Worm (Caenorhabditis elegans) whole organism, L2 larva: ENCODE measurements around the gene acox-1.5.
A peak's percentile ranks its signal among the peaks of the same experiment; 100 is the strongest.

Source experiments
- C34F6.9 ChIP-seq: fragments of 150-350 bp; optimal IDR thresholded peaks from 2 replicates; lab custom pipeline; 2014; ENCODE audit warnings: missing biosample characterization, missing genetic modification characterization
- F13H6.1 ChIP-seq: sonication (generic microtip); optimal IDR thresholded peaks from 2 replicates; lab custom pipeline; 2016; ENCODE audit warnings: missing genetic modification characterization, missing compliant biosample characterization
- Y55F3AM.14 ChIP-seq: fragments of 200-800 bp; sonication (Bioruptor generic); optimal IDR thresholded peaks from 2 replicates; lab custom pipeline; 2018; ENCODE audit warnings: mild to moderate bottlenecking, missing genetic modification characterization, missing compliant biosample characterization
- ZK546.5 ChIP-seq: sonication (generic microtip); optimal IDR thresholded peaks from 2 replicates; lab custom pipeline; 2017; ENCODE audit warnings: missing biosample characterization, missing genetic modification characterization
- alr-1 ChIP-seq: fragments of 150-350 bp; optimal IDR thresholded peaks from 2 replicates; lab custom pipeline; 2014; ENCODE audit warnings: missing biosample characterization, missing genetic modification characterization
- ama-1 ChIP-seq: fragments of 150-350 bp; optimal IDR thresholded peaks from 2 replicates; lab custom pipeline; 2018; ENCODE audit warnings: inconsistent platforms
- blmp-1 ChIP-seq: sonication (generic microtip); optimal IDR thresholded peaks from 2 replicates; lab custom pipeline; 2017; ENCODE audit warnings: missing genetic modification characterization, mild to moderate bottlenecking, missing compliant biosample characterization, antibody characterized with exemption, moderate library complexity; ENCODE audit not compliant: insufficient read depth
- ceh-16 ChIP-seq: fragments of 150-350 bp; optimal IDR thresholded peaks from 2 replicates; lab custom pipeline; 2014; ENCODE audit warnings: missing biosample characterization, missing genetic modification characterization
- ceh-82 ChIP-seq: fragments of 150-350 bp; optimal IDR thresholded peaks from 2 replicates; lab custom pipeline; 2014; ENCODE audit warnings: missing biosample characterization, missing genetic modification characterization
- crh-2 ChIP-seq: sonication (generic microtip); optimal IDR thresholded peaks from 2 replicates; lab custom pipeline; 2017; ENCODE audit warnings: missing biosample characterization, missing genetic modification characterization
- egl-27 ChIP-seq: sonication (generic microtip); optimal IDR thresholded peaks from 3 replicates; lab custom pipeline; 2017; ENCODE audit warnings: missing biosample characterization, missing genetic modification reagents, missing genetic modification characterization
- elt-1 ChIP-seq: fragments of 150-350 bp; optimal IDR thresholded peaks from 2 replicates; lab custom pipeline; 2014; ENCODE audit warnings: missing biosample characterization, missing genetic modification characterization
- elt-3 ChIP-seq: sonication (generic microtip); optimal IDR thresholded peaks from 2 replicates; lab custom pipeline; 2017; ENCODE audit warnings: missing biosample characterization, missing genetic modification characterization
- fos-1 ChIP-seq: fragments of 150-350 bp; optimal IDR thresholded peaks from 2 replicates; lab custom pipeline; 2014; ENCODE audit warnings: missing biosample characterization, missing genetic modification characterization
- lin-11 ChIP-seq: fragments of 150-350 bp; sonication (generic microtip); optimal IDR thresholded peaks from 2 replicates; lab custom pipeline; 2014; ENCODE audit warnings: missing biosample characterization, missing genetic modification characterization, inconsistent platforms, mixed read lengths
- lin-39 ChIP-seq: fragments of 150-350 bp; optimal IDR thresholded peaks from 2 replicates; lab custom pipeline; 2014; ENCODE audit warnings: missing biosample characterization, missing genetic modification reagents, missing genetic modification characterization
- lsy-2 ChIP-seq, 2 experiments: fragments of 150-350 bp in 1 of 2; sonication (generic microtip) in 1 of 2; optimal IDR thresholded peaks; 2 replicates each; lab custom pipeline; 2014 to 2017; ENCODE audit warnings: missing biosample characterization in 2 of 2, missing genetic modification characterization in 2 of 2
- mab-5 ChIP-seq: fragments of 150-350 bp; optimal IDR thresholded peaks from 2 replicates; lab custom pipeline; 2014; ENCODE audit warnings: missing biosample characterization, missing genetic modification characterization
- mbf-1 ChIP-seq: sonication (generic microtip); optimal IDR thresholded peaks from 2 replicates; lab custom pipeline; 2017; ENCODE audit warnings: missing biosample characterization, missing genetic modification characterization
- mdl-1 ChIP-seq, 2 experiments: fragments of 150-350 bp in 1 of 2; sonication (generic microtip) in 1 of 2; optimal IDR thresholded peaks; 2 replicates each; lab custom pipeline; 2017; ENCODE audit warnings: missing biosample characterization in 2 of 2, missing genetic modification characterization in 2 of 2
- nhr-10 ChIP-seq: sonication (generic microtip); optimal IDR thresholded peaks from 2 replicates; lab custom pipeline; 2017; ENCODE audit warnings: missing biosample characterization, missing genetic modification characterization
- nhr-11 ChIP-seq: fragments of 150-350 bp; optimal IDR thresholded peaks from 2 replicates; lab custom pipeline; 2014; ENCODE audit warnings: missing biosample characterization, missing genetic modification characterization
- nhr-129 ChIP-seq: fragments of 150-350 bp; optimal IDR thresholded peaks from 2 replicates; lab custom pipeline; 2014; ENCODE audit warnings: missing biosample characterization, missing genetic modification characterization
- nhr-21 ChIP-seq: fragments of 150-350 bp; optimal IDR thresholded peaks from 2 replicates; lab custom pipeline; 2014; ENCODE audit warnings: missing biosample characterization, missing genetic modification characterization
- nhr-23 ChIP-seq: fragments of 150-350 bp; optimal IDR thresholded peaks from 2 replicates; lab custom pipeline; 2014; ENCODE audit warnings: missing biosample characterization, missing genetic modification reagents, missing genetic modification characterization
- nhr-237 ChIP-seq: fragments of 150-350 bp; optimal IDR thresholded peaks from 2 replicates; lab custom pipeline; 2014; ENCODE audit warnings: missing biosample characterization, missing genetic modification characterization
- nhr-25 ChIP-seq: fragments of 150-350 bp; sonication (generic microtip); optimal IDR thresholded peaks from 3 replicates; lab custom pipeline; 2014; ENCODE audit warnings: missing biosample characterization, missing genetic modification characterization
- nhr-6 ChIP-seq: fragments of 150-350 bp; optimal IDR thresholded peaks from 2 replicates; lab custom pipeline; 2014; ENCODE audit warnings: missing biosample characterization, missing genetic modification characterization
- peb-1 ChIP-seq: fragments of 150-350 bp; optimal IDR thresholded peaks from 2 replicates; lab custom pipeline; 2014; ENCODE audit warnings: missing biosample characterization, missing genetic modification characterization
- skn-1 ChIP-seq: sonication (generic microtip); optimal IDR thresholded peaks from 2 replicates; lab custom pipeline; 2017; ENCODE audit warnings: missing biosample characterization, missing genetic modification characterization
- sma-3 ChIP-seq: sonication (generic microtip); optimal IDR thresholded peaks from 2 replicates; lab custom pipeline; 2016; ENCODE audit warnings: missing genetic modification reagents, missing genetic modification characterization, missing compliant biosample characterization
- sma-9 ChIP-seq, 2 experiments: fragments of 150-350 bp in 1 of 2; sonication (generic microtip) in 1 of 2; optimal IDR thresholded peaks; 2 replicates each; lab custom pipeline; 2014 to 2016; ENCODE audit warnings: missing genetic modification characterization in 2 of 2, mild to moderate bottlenecking in 1 of 2, missing biosample characterization in 1 of 2, missing compliant biosample characterization in 1 of 2, missing genetic modification reagents in 1 of 2, moderate library complexity in 1 of 2
- snpc-4 ChIP-seq: fragments of 150-350 bp; optimal IDR thresholded peaks from 2 replicates; lab custom pipeline; 2014; ENCODE audit warnings: missing biosample characterization, missing genetic modification characterization
- unc-55 ChIP-seq: fragments of 150-350 bp; sonication (generic microtip); optimal IDR thresholded peaks from 3 replicates; lab custom pipeline; 2014; ENCODE audit warnings: missing biosample characterization, missing genetic modification reagents, missing genetic modification characterization
- unc-62 ChIP-seq: fragments of 150-350 bp; optimal IDR thresholded peaks from 2 replicates; lab custom pipeline; 2014; ENCODE audit warnings: missing biosample characterization, missing genetic modification reagents, missing genetic modification characterization
- zag-1 ChIP-seq: fragments of 150-350 bp; optimal IDR thresholded peaks from 2 replicates; lab custom pipeline; 2014; ENCODE audit warnings: missing biosample characterization, missing genetic modification characterization
- ztf-11 ChIP-seq: sonication (generic microtip); optimal IDR thresholded peaks from 2 replicates; lab custom pipeline; 2017; ENCODE audit warnings: missing biosample characterization, missing genetic modification characterization
- ztf-4 ChIP-seq: fragments of 150-350 bp; optimal IDR thresholded peaks from 2 replicates; lab custom pipeline; 2014; ENCODE audit warnings: missing biosample characterization, missing genetic modification characterization

Gene acox-1.5

ce11 chrIII:9592118-9592517 lies at the start of gene acox-1.5:
TSS of gene acox-1.5 (minus strand) at chrIII:9592192.
- peak; percentile 83 for TF ChIP-seq fos-1
- TF ChIP-seq ZK546.5 (tag; lab: Kevin White, UChicago), result no peak
- no peak for TF ChIP-seq elt-3 (tag; lab: Kevin White, UChicago)
- TF ChIP-seq Y55F3AM.14, result no peak
- TF ChIP-seq sma-9 (GFP tag; optimal IDR thresholded peaks at IDR 0.05; lab: Kevin White, UChicago), result peak; percentile 31
- TF ChIP-seq sma-9 (tag; optimal IDR thresholded peaks at IDR 0.05; lab: Kevin White, UChicago), result no peak
- TF ChIP-seq, all 48 proteins: peak for 2

ce11 chrIII:9639281-9640050 lies 47.5 kb upstream of the acox-1.5 start:
- TF ChIP-seq snpc-4 (tag; lab: Kevin White, UChicago) (no peak), unc-62 (GFP tag; lab: Kevin White, UChicago) (no peak), nhr-129 (tag; lab: Kevin White, UChicago) (no peak), peb-1 (tag; lab: Kevin White, UChicago) (no peak), mab-5 (no peak), Y55F3AM.14 (no peak), lin-39 (tag; lab: Kevin White, UChicago) (no peak), elt-3 (tag; lab: Kevin White, UChicago) (no peak)

ce11 chrIII:9638159-9638754 lies 46.3 kb upstream of the acox-1.5 start:
- peak; percentile 21 for TF ChIP-seq Y55F3AM.14
- TF ChIP-seq fos-1, result peak; percentile 62
- peak; percentile 35 for TF ChIP-seq crh-2
- no peak for TF ChIP-seq alr-1 (tag; lab: Kevin White, UChicago)
- no peak for TF ChIP-seq ztf-11
- peak; percentile 17 for TF ChIP-seq sma-9 (GFP tag; optimal IDR thresholded peaks at IDR 0.05; lab: Kevin White, UChicago)
- no peak for TF ChIP-seq sma-9 (tag; optimal IDR thresholded peaks at IDR 0.05; lab: Kevin White, UChicago)
- no peak for TF ChIP-seq lin-11
- TF ChIP-seq elt-3 (tag; lab: Kevin White, UChicago), result no peak
- peak; percentile 14 for TF ChIP-seq sma-3 (GFP tag; lab: Kevin White, UChicago)

DNA sequence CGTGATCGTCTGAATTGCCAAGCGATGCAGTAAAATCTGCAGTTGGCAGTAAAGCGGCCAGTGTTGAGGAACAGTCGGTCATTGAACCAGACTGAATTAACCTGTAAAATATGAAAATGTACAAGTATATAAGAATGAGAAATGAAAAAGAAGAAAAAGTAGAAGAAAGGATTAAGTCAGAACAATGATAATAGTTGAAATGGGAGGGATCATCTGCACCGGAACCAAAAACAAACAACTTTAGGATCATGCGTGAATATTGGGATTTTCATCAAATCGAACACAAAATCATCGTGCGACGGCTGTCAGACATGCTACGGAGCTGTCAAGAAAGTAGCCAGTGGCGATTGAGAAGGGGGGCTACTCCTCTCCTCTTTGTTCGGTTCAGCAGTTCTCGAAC lies 45.0 kb upstream of the acox-1.5 start, which contains the start of gene gei-13:
gei-13 (minus strand) TSS at position 101 of the 400 bp plus-strand sequence.
- no peak for TF ChIP-seq elt-1 (tag; lab: Kevin White, UChicago)
- TF ChIP-seq egl-27 (tag; lab: Kevin White, UChicago), result no peak
- TF ChIP-seq C34F6.9 (tag; lab: Kevin White, UChicago), result no peak
- TF ChIP-seq ama-1 (lab: Kevin White, UChicago), result no peak
- TF ChIP-seq lin-39 (tag; lab: Kevin White, UChicago), result no peak
- TF ChIP-seq sma-3 (GFP tag; lab: Kevin White, UChicago), result no peak
- no peak for TF ChIP-seq nhr-23 (tag; lab: Kevin White, UChicago)
- TF ChIP-seq nhr-11 (tag; lab: Kevin White, UChicago), result no peak
- no peak for TF ChIP-seq mbf-1
- TF ChIP-seq nhr-6 (tag; lab: Kevin White, UChicago), result no peak
- TF ChIP-seq nhr-21 (tag; lab: Kevin White, UChicago), result no peak
- TF ChIP-seq ceh-16 (tag; lab: Kevin White, UChicago), result no peak
- no peak for TF ChIP-seq lsy-2 (tag; optimal IDR thresholded peaks at IDR 0.05; lab: Kevin White, UChicago)
- no peak for TF ChIP-seq nhr-237 (tag; lab: Kevin White, UChicago)
- no peak for TF ChIP-seq mdl-1 (tag; optimal IDR thresholded peaks at IDR 0.05; lab: Kevin White, UChicago)
- no peak for TF ChIP-seq skn-1 (tag; lab: Kevin White, UChicago)
- TF ChIP-seq crh-2, result no peak
- TF ChIP-seq lin-11, result no peak
- no peak for TF ChIP-seq Y55F3AM.14
- TF ChIP-seq alr-1 (tag; lab: Kevin White, UChicago), result no peak

- peak; percentile 60 for TF ChIP-seq skn-1 (tag; lab: Kevin White, UChicago)
- TF ChIP-seq ZK546.5 (tag; lab: Kevin White, UChicago), result peak; percentile 26
- TF ChIP-seq crh-2, result peak; percentile 85
- TF ChIP-seq F13H6.1 (tag; lab: Kevin White, UChicago), result peak; percentile 64
- TF ChIP-seq nhr-6 (tag; lab: Kevin White, UChicago), result peak; percentile 67
- TF ChIP-seq mab-5, result peak; percentile 74
- TF ChIP-seq ama-1 (lab: Kevin White, UChicago), result peak; percentile 85
- TF ChIP-seq nhr-237 (tag; lab: Kevin White, UChicago), result no peak
- TF ChIP-seq mdl-1 (tag; optimal IDR thresholded peaks at IDR 0.05; lab: Kevin White, UChicago), result peak in 1 of 2 experiments; percentile 72
- no peak for TF ChIP-seq Y55F3AM.14
- TF ChIP-seq nhr-10 (tag; lab: Kevin White, UChicago), result no peak
- peak; percentile 70 for TF ChIP-seq sma-3 (GFP tag; lab: Kevin White, UChicago)
- TF ChIP-seq blmp-1, result peak; percentile 97
- peak; percentile 88 for TF ChIP-seq nhr-25 (tag; lab: Kevin White, UChicago)
- TF ChIP-seq zag-1, result no peak
- no peak for TF ChIP-seq elt-1 (tag; lab: Kevin White, UChicago)
- TF ChIP-seq lin-11, result peak; percentile 81
- no peak for TF ChIP-seq elt-3 (tag; lab: Kevin White, UChicago)
- TF ChIP-seq ceh-82 (tag; lab: Kevin White, UChicago), result peak; percentile 24
- TF ChIP-seq nhr-129 (tag; lab: Kevin White, UChicago), result peak; percentile 78
- TF ChIP-seq unc-55 (GFP tag; lab: Kevin White, UChicago), result peak; percentile 95
- no peak for TF ChIP-seq nhr-11 (tag; lab: Kevin White, UChicago)
- TF ChIP-seq ztf-4 (tag; lab: Kevin White, UChicago), result peak; percentile 57
- no peak for TF ChIP-seq nhr-23 (tag; lab: Kevin White, UChicago)
- peak; percentile 81 for TF ChIP-seq sma-9 (GFP tag; optimal IDR thresholded peaks at IDR 0.05; lab: Kevin White, UChicago)
- no peak for TF ChIP-seq sma-9 (tag; optimal IDR thresholded peaks at IDR 0.05; lab: Kevin White, UChicago)
Measured at ce11 chrIII:9631117-9631655, 39.2 kb upstream of the acox-1.5 start, which contains the start of gene ubc-7. TSS of gene ubc-7 (minus strand) at chrIII:9631167.
